Worm (Caenorhabditis elegans) whole organism, L3 larva: ENCODE measurements around the gene nep-8.

Source experiments
- R02D3.7 ChIP-seq: fragments of 150-350 bp; optimal IDR thresholded peaks from 2 replicates; lab custom pipeline; 2014; ENCODE audit warnings: missing biosample characterization, missing genetic modification characterization
- ZK546.5 ChIP-seq: sonication (generic microtip); optimal IDR thresholded peaks from 2 replicates; lab custom pipeline; 2017; ENCODE audit warnings: missing biosample characterization, missing genetic modification characterization
- aly-2 ChIP-seq: fragments of 150-350 bp; optimal IDR thresholded peaks from 2 replicates; lab custom pipeline; 2014; ENCODE audit warnings: missing biosample characterization, missing genetic modification characterization
- ama-1 ChIP-seq: fragments of 150-350 bp; optimal IDR thresholded peaks from 2 replicates; lab custom pipeline; 2018
- ceh-16 ChIP-seq: sonication (generic microtip); optimal IDR thresholded peaks from 2 replicates; lab custom pipeline; 2017; ENCODE audit warnings: missing biosample characterization, missing genetic modification characterization
- ceh-28 ChIP-seq: fragments of 150-350 bp; optimal IDR thresholded peaks from 2 replicates; lab custom pipeline; 2014; ENCODE audit warnings: missing biosample characterization, missing genetic modification reagents, missing genetic modification characterization
- ceh-82 ChIP-seq: fragments of 150-350 bp; optimal IDR thresholded peaks from 2 replicates; lab custom pipeline; 2014; ENCODE audit warnings: missing biosample characterization, missing genetic modification characterization
- ceh-9 ChIP-seq: sonication (generic microtip); optimal IDR thresholded peaks from 2 replicates; lab custom pipeline; 2018; ENCODE audit warnings: missing biosample characterization, missing genetic modification characterization
- daf-12 ChIP-seq: fragments of 150-350 bp; optimal IDR thresholded peaks from 2 replicates; lab custom pipeline; 2014; ENCODE audit warnings: missing biosample characterization, missing genetic modification reagents, missing genetic modification characterization
- egl-5 ChIP-seq: fragments of 150-350 bp; optimal IDR thresholded peaks from 2 replicates; lab custom pipeline; 2017; ENCODE audit warnings: missing biosample characterization, missing genetic modification reagents, missing genetic modification characterization, inconsistent platforms
- elt-1 ChIP-seq: fragments of 150-350 bp; optimal IDR thresholded peaks from 2 replicates; lab custom pipeline; 2014; ENCODE audit warnings: missing biosample characterization, missing genetic modification characterization
- elt-2 ChIP-seq: sonication (generic microtip); optimal IDR thresholded peaks from 2 replicates; lab custom pipeline; 2016; ENCODE audit warnings: missing genetic modification reagents, mild to moderate bottlenecking, missing genetic modification characterization, missing compliant biosample characterization
- eor-1 ChIP-seq, 2 experiments: fragments of 150-350 bp; optimal IDR thresholded peaks; 2 replicates each; lab custom pipeline; 2014 to 2018; ENCODE audit warnings: missing biosample characterization in 2 of 2, missing genetic modification characterization in 2 of 2
- fkh-2 ChIP-seq: fragments of 150-350 bp; optimal IDR thresholded peaks from 2 replicates; lab custom pipeline; 2014; ENCODE audit warnings: missing biosample characterization, missing genetic modification reagents, missing genetic modification characterization
- fos-1 ChIP-seq: fragments of 150-350 bp; optimal IDR thresholded peaks from 2 replicates; lab custom pipeline; 2014; ENCODE audit warnings: missing biosample characterization, missing genetic modification characterization
- hmg-11 ChIP-seq: sonication (generic microtip); optimal IDR thresholded peaks from 2 replicates; lab custom pipeline; 2016; ENCODE audit warnings: missing genetic modification characterization, missing compliant biosample characterization
- jun-1 ChIP-seq: fragments of 150-350 bp; optimal IDR thresholded peaks from 2 replicates; lab custom pipeline; 2014; ENCODE audit warnings: missing biosample characterization, missing genetic modification reagents, missing genetic modification characterization
- lin-39 ChIP-seq: fragments of 150-350 bp; optimal IDR thresholded peaks from 2 replicates; lab custom pipeline; 2018; ENCODE audit warnings: missing biosample characterization, missing genetic modification reagents, missing genetic modification characterization
- lsy-12 ChIP-seq: sonication (generic microtip); optimal IDR thresholded peaks from 2 replicates; lab custom pipeline; 2016; ENCODE audit warnings: mild to moderate bottlenecking, missing genetic modification characterization, missing compliant biosample characterization
- mdl-1 ChIP-seq: fragments of 150-350 bp; optimal IDR thresholded peaks from 2 replicates; lab custom pipeline; 2014; ENCODE audit warnings: missing biosample characterization, missing genetic modification characterization
- mml-1 ChIP-seq: fragments of 150-350 bp; sonication (generic microtip); optimal IDR thresholded peaks from 3 replicates; lab custom pipeline; 2014; ENCODE audit warnings: missing biosample characterization, missing genetic modification characterization
- nhr-11 ChIP-seq: fragments of 150-350 bp; optimal IDR thresholded peaks from 2 replicates; lab custom pipeline; 2014; ENCODE audit warnings: missing biosample characterization, missing genetic modification characterization
- nhr-23 ChIP-seq: fragments of 150-350 bp; optimal IDR thresholded peaks from 2 replicates; lab custom pipeline; 2014; ENCODE audit warnings: missing biosample characterization, missing genetic modification reagents, missing genetic modification characterization
- nhr-237 ChIP-seq: fragments of 150-350 bp; optimal IDR thresholded peaks from 2 replicates; lab custom pipeline; 2014; ENCODE audit warnings: missing biosample characterization, missing genetic modification characterization
- nhr-25 ChIP-seq: sonication (generic microtip); optimal IDR thresholded peaks from 2 replicates; lab custom pipeline; 2017; ENCODE audit warnings: missing biosample characterization, missing genetic modification characterization
- nhr-28 ChIP-seq: fragments of 150-350 bp; optimal IDR thresholded peaks from 2 replicates; lab custom pipeline; 2014; ENCODE audit warnings: missing biosample characterization, missing genetic modification characterization
- nhr-43 ChIP-seq: sonication (generic microtip); optimal IDR thresholded peaks from 2 replicates; lab custom pipeline; 2016; ENCODE audit warnings: mild to moderate bottlenecking, missing genetic modification characterization, missing compliant biosample characterization; ENCODE audit not compliant: poor library complexity, severe bottlenecking
- nhr-67 ChIP-seq: fragments of 150-350 bp; optimal IDR thresholded peaks from 2 replicates; lab custom pipeline; 2014; ENCODE audit warnings: missing biosample characterization, missing genetic modification characterization
- nhr-77 ChIP-seq: fragments of 150-350 bp; optimal IDR thresholded peaks from 2 replicates; lab custom pipeline; 2014; ENCODE audit warnings: missing biosample characterization, missing genetic modification characterization
- pha-4 ChIP-seq: fragments of 150-350 bp; optimal IDR thresholded peaks from 2 replicates; lab custom pipeline; 2014; ENCODE audit warnings: missing biosample characterization, missing genetic modification reagents, missing genetic modification characterization
- pqm-1 ChIP-seq: fragments of 150-350 bp; optimal IDR thresholded peaks from 2 replicates; lab custom pipeline; 2017; ENCODE audit warnings: missing biosample characterization, missing genetic modification characterization, inconsistent platforms
- sea-2 ChIP-seq: fragments of 150-350 bp; sonication (generic microtip); optimal IDR thresholded peaks from 4 replicates; lab custom pipeline; 2014; ENCODE audit warnings: missing biosample characterization, missing genetic modification reagents, missing genetic modification characterization
- snpc-4 ChIP-seq: fragments of 150-350 bp; optimal IDR thresholded peaks from 2 replicates; lab custom pipeline; 2014; ENCODE audit warnings: missing biosample characterization, missing genetic modification characterization
- tbx-2 ChIP-seq: sonication (generic microtip); optimal IDR thresholded peaks from 2 replicates; lab custom pipeline; 2016; ENCODE audit warnings: mild to moderate bottlenecking, missing genetic modification characterization, missing compliant biosample characterization
- zag-1 ChIP-seq: fragments of 150-350 bp; optimal IDR thresholded peaks from 2 replicates; lab custom pipeline; 2014; ENCODE audit warnings: missing biosample characterization, missing genetic modification characterization
- ztf-11 ChIP-seq: fragments of 150-350 bp; optimal IDR thresholded peaks from 2 replicates; lab custom pipeline; 2014; ENCODE audit warnings: missing biosample characterization, missing genetic modification characterization

nep-8 gene

DNA sequence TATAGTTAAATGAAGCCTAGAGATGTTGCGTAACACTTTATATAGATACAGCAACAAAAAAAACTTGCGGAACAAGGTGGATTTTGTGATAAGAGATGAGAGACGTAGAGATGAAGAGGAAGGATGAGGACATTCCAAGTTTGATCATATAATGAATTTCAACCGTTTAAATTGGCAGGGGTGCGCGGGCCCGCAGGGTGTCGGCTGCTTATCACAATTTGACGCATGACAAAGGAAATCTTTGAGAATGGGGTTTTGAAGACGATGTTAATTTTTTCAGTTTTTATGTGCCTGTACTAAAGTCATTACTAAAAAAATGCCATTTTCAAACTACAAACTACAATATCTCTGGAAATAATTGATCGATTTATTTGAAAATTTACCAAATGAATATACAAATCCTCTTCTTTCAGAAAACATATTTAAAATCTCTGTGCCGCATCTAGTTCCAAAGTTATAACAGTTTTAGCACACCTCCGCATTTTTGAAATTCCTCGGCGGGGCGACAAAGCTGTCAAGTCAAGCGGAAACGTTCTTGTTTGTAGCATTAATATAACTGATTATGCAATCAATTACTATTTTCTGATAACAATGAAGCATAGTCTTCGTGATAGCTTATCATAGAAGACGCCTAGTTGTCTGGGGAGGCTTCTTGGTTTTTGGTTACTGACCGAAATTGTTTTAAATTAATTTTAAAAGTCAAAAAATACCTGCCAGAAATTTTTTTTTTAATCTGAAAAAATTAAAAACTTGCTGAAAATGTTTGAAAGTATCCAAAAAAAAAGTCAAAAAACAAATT is 36.4 kb downstream of the nep-8 start:
- no peak for TF ChIP-seq nhr-11 (tag; lab: Kevin White, UChicago)
- peak; percentile 57 for TF ChIP-seq snpc-4 (tag; lab: Kevin White, UChicago)
- peak; percentile 89 for TF ChIP-seq elt-2 (tag; lab: Kevin White, UChicago)
- no peak for TF ChIP-seq ztf-11
- peak; percentile 57 for TF ChIP-seq pqm-1 (tag; lab: Kevin White, UChicago)
- no peak for TF ChIP-seq pha-4 (tag; lab: Kevin White, UChicago)

- TF ChIP-seq nhr-28 (tag; lab: Kevin White, UChicago) (no peak), R02D3.7 (tag; lab: Kevin White, UChicago) (no peak), nhr-11 (tag; lab: Kevin White, UChicago) (no peak), sea-2 (no peak), ceh-9 (tag; lab: Kevin White, UChicago) (no peak), egl-5 (tag; lab: Kevin White, UChicago) (no peak), elt-2 (tag; lab: Kevin White, UChicago) (no peak), nhr-23 (tag; lab: Kevin White, UChicago) (no peak)
Observed at ce11 chrII:3440641-3440926, 36.9 kb downstream of the nep-8 start, which contains the start of gene C16C8.17. Gene C16C8.17, plus strand, starts transcription at chrII:3440827.

- TF ChIP-seq lsy-12 (tag; lab: Kevin White, UChicago), result no peak
- TF ChIP-seq mml-1, result no peak
- no peak for TF ChIP-seq fos-1
- no peak for TF ChIP-seq ZK546.5 (tag; lab: Kevin White, UChicago)
- TF ChIP-seq ama-1, result no peak
- TF ChIP-seq ceh-16 (tag; lab: Kevin White, UChicago), result no peak
- no peak for TF ChIP-seq nhr-23 (tag; lab: Kevin White, UChicago)
- no peak for TF ChIP-seq nhr-25 (tag; lab: Kevin White, UChicago)
- no peak for TF ChIP-seq elt-2 (tag; lab: Kevin White, UChicago)
- no peak for TF ChIP-seq pha-4 (tag; lab: Kevin White, UChicago)
- no peak for TF ChIP-seq ceh-28
- no peak for TF ChIP-seq ztf-11
- TF ChIP-seq jun-1 (tag; lab: Kevin White, UChicago), result no peak
- no peak for TF ChIP-seq nhr-237 (tag; lab: Kevin White, UChicago)
- TF ChIP-seq tbx-2 (tag; lab: Kevin White, UChicago), result no peak
Observed at ce11 chrII:3441377-3441776, 37.7 kb downstream of the nep-8 start, which contains the start of gene C16C8.27. Gene C16C8.27, plus strand, starts transcription at chrII:3441677.

DNA sequence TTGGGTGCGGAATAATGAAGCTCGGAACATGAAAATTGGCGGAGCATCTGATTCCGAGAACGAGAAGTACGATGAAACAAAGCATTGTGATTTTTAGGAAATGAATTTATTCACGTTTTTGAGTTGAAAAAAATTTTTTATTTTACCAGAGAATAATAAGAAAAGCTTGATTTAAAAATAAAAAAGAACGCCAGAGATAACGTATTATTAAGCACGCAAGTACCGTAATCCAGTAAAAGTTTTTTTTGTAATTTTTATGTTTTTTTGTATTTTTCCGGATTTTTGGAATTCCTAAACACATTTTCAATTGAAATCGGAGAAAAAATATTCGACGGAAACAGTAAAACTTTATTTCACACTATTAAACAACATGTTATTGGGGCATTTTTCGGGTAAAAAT is 39.5 kb downstream of the nep-8 start, which contains the start of gene C16C8.22:
Gene C16C8.22 (minus strand): TSS at position 101 of the 400 bp plus-strand sequence.
- no peak for TF ChIP-seq mdl-1 (tag; lab: Kevin White, UChicago)
- TF ChIP-seq eor-1 (tag; optimal IDR thresholded peaks at IDR 0.05; lab: Kevin White, UChicago), result no peak
- no peak for TF ChIP-seq elt-1 (tag; lab: Kevin White, UChicago)
- no peak for TF ChIP-seq aly-2 (tag; lab: Kevin White, UChicago)
- TF ChIP-seq daf-12, result no peak
- TF ChIP-seq ceh-82 (tag; lab: Kevin White, UChicago), result no peak
- no peak for TF ChIP-seq egl-5 (tag; lab: Kevin White, UChicago)
- no peak for TF ChIP-seq lsy-12 (tag; lab: Kevin White, UChicago)
- no peak for TF ChIP-seq nhr-43 (tag; lab: Kevin White, UChicago)
- TF ChIP-seq zag-1 (tag; lab: Kevin White, UChicago), result no peak
- no peak for TF ChIP-seq hmg-11 (tag; lab: Kevin White, UChicago)
- TF ChIP-seq nhr-67 (tag; lab: Kevin White, UChicago), result no peak
- no peak for TF ChIP-seq ceh-16 (tag; lab: Kevin White, UChicago)
- TF ChIP-seq fkh-2 (tag; lab: Kevin White, UChicago), result no peak
- no peak for TF ChIP-seq lin-39 (tag; lab: Kevin White, UChicago)
- no peak for TF ChIP-seq nhr-77
- TF ChIP-seq mml-1, result no peak
